Worm (Caenorhabditis elegans) whole organism, late embryonic: ENCODE measurements around the gene clx-1.

ENCODE experiments used
- F13H6.1 ChIP-seq: sonication (generic microtip); optimal IDR thresholded peaks from 2 replicates; lab custom pipeline; 2016; ENCODE audit warnings: missing genetic modification characterization, missing compliant biosample characterization
- T23F11.4 ChIP-seq: fragments of 200-800 bp; sonication (Bioruptor generic); optimal IDR thresholded peaks from 2 replicates; lab custom pipeline; 2018; ENCODE audit warnings: mild to moderate bottlenecking, missing genetic modification characterization, missing compliant biosample characterization
- Y22D7AL.16 ChIP-seq: sonication (generic microtip); optimal IDR thresholded peaks from 2 replicates; lab custom pipeline; 2016; ENCODE audit warnings: missing genetic modification characterization, missing compliant biosample characterization
- ceh-18 ChIP-seq: sonication (generic microtip); optimal IDR thresholded peaks from 2 replicates; lab custom pipeline; 2016; ENCODE audit warnings: missing genetic modification characterization, missing compliant biosample characterization
- ceh-2 ChIP-seq: sonication (generic microtip); optimal IDR thresholded peaks from 2 replicates; lab custom pipeline; 2016; ENCODE audit warnings: missing genotype, missing genetic modification characterization, missing compliant biosample characterization
- ceh-22 ChIP-seq: sonication (generic microtip); optimal IDR thresholded peaks from 2 replicates; lab custom pipeline; 2017; ENCODE audit warnings: missing biosample characterization, missing genetic modification characterization
- ceh-31 ChIP-seq: sonication (generic microtip); optimal IDR thresholded peaks from 2 replicates; lab custom pipeline; 2016; ENCODE audit warnings: missing genetic modification characterization, missing compliant biosample characterization
- ceh-6 ChIP-seq: fragments of 200-800 bp; sonication (Bioruptor generic); optimal IDR thresholded peaks from 2 replicates; lab custom pipeline; 2018; ENCODE audit warnings: mild to moderate bottlenecking, missing genetic modification characterization, missing compliant biosample characterization
- ceh-9 ChIP-seq: sonication (generic microtip); optimal IDR thresholded peaks from 2 replicates; lab custom pipeline; 2016; ENCODE audit warnings: mild to moderate bottlenecking, missing genetic modification characterization, inconsistent platforms, missing compliant biosample characterization
- che-1 ChIP-seq: sonication (generic microtip); optimal IDR thresholded peaks from 2 replicates; lab custom pipeline; 2016; ENCODE audit warnings: mild to moderate bottlenecking, missing genetic modification characterization, missing compliant biosample characterization
- dmd-4 ChIP-seq: sonication (generic microtip); optimal IDR thresholded peaks from 2 replicates; lab custom pipeline; 2016; ENCODE audit warnings: borderline replicate concordance, missing genetic modification characterization, missing compliant biosample characterization
- fax-1 ChIP-seq: sonication (generic microtip); optimal IDR thresholded peaks from 2 replicates; lab custom pipeline; 2016; ENCODE audit warnings: missing genotype, missing genetic modification characterization, missing compliant biosample characterization
- fkh-10 ChIP-seq: fragments of 150-350 bp; optimal IDR thresholded peaks from 2 replicates; lab custom pipeline; 2014; ENCODE audit warnings: missing biosample characterization, missing genetic modification reagents, missing genetic modification characterization
- hlh-13 ChIP-seq: fragments of 200-800 bp; sonication (Bioruptor generic); optimal IDR thresholded peaks from 2 replicates; lab custom pipeline; 2018; ENCODE audit warnings: mild to moderate bottlenecking, missing genetic modification characterization, missing compliant biosample characterization
- hlh-15 ChIP-seq: sonication (generic microtip); optimal IDR thresholded peaks from 2 replicates; lab custom pipeline; 2016; ENCODE audit warnings: missing genetic modification characterization, missing compliant biosample characterization
- hlh-8 ChIP-seq: sonication (generic microtip); optimal IDR thresholded peaks from 2 replicates; lab custom pipeline; 2016; ENCODE audit warnings: missing genotype, missing genetic modification characterization, missing compliant biosample characterization
- madf-2 ChIP-seq: sonication (generic microtip); optimal IDR thresholded peaks from 2 replicates; lab custom pipeline; 2017; ENCODE audit warnings: missing genetic modification characterization, missing compliant biosample characterization
- mec-3 ChIP-seq: sonication (generic microtip); optimal IDR thresholded peaks from 2 replicates; lab custom pipeline; 2016; ENCODE audit warnings: borderline replicate concordance, missing genetic modification characterization, missing compliant biosample characterization
- nfya-1 ChIP-seq: sonication (generic microtip); optimal IDR thresholded peaks from 2 replicates; lab custom pipeline; 2017; ENCODE audit warnings: missing genetic modification characterization, mild to moderate bottlenecking, missing compliant biosample characterization, antibody characterized with exemption, moderate library complexity
- pax-1 ChIP-seq: fragments of 150-350 bp; optimal IDR thresholded peaks from 2 replicates; lab custom pipeline; 2014; ENCODE audit warnings: missing biosample characterization, missing genetic modification characterization
- ref-2 ChIP-seq: sonication (generic microtip); optimal IDR thresholded peaks from 2 replicates; lab custom pipeline; 2016; ENCODE audit warnings: missing genetic modification characterization, missing compliant biosample characterization
- rnt-1 ChIP-seq: sonication (generic microtip); optimal IDR thresholded peaks from 2 replicates; lab custom pipeline; 2016; ENCODE audit warnings: missing genetic modification characterization, missing compliant biosample characterization
- sox-2 ChIP-seq: fragments of 200-800 bp; sonication (Bioruptor generic); IDR thresholded peaks from 2 replicates; pipeline ENCODE4 v1.3.6; 2022; ENCODE audit warnings: missing genetic modification reagents, missing genetic modification characterization, missing compliant biosample characterization
- syd-9 ChIP-seq: sonication (generic microtip); optimal IDR thresholded peaks from 2 replicates; lab custom pipeline; 2016; ENCODE audit warnings: mild to moderate bottlenecking, missing genetic modification characterization, moderate library complexity, missing compliant biosample characterization
- ttx-3 ChIP-seq: sonication (generic microtip); optimal IDR thresholded peaks from 2 replicates; lab custom pipeline; 2016; ENCODE audit warnings: missing genetic modification reagents, missing genetic modification characterization, missing compliant biosample characterization
- unc-3 ChIP-seq, 2 experiments: fragments of 200-800 bp in 1 of 2; sonication (Bioruptor generic) in 1 of 2; sonication (generic microtip) in 1 of 2; conservative IDR thresholded peaks in 1 of 2; optimal IDR thresholded peaks in 1 of 2; 2 replicates each; pipeline versions ENCODE4 v1.3.6 to Lab custom; 2016 to 2022; ENCODE audit warnings: missing compliant biosample characterization in 2 of 2, missing genetic modification characterization in 2 of 2, missing genetic modification reagents in 1 of 2
- unc-42 ChIP-seq: sonication (generic microtip); optimal IDR thresholded peaks from 2 replicates; lab custom pipeline; 2016; ENCODE audit warnings: missing genotype, missing genetic modification characterization, missing compliant biosample characterization
- unc-55 ChIP-seq: sonication (generic microtip); optimal IDR thresholded peaks from 2 replicates; lab custom pipeline; 2017; ENCODE audit warnings: missing biosample characterization, missing genetic modification reagents, missing genetic modification characterization
- ztf-16 ChIP-seq: sonication (generic microtip); optimal IDR thresholded peaks from 2 replicates; lab custom pipeline; 2017; ENCODE audit warnings: missing genetic modification characterization, missing compliant biosample characterization

Gene clx-1

DNA sequence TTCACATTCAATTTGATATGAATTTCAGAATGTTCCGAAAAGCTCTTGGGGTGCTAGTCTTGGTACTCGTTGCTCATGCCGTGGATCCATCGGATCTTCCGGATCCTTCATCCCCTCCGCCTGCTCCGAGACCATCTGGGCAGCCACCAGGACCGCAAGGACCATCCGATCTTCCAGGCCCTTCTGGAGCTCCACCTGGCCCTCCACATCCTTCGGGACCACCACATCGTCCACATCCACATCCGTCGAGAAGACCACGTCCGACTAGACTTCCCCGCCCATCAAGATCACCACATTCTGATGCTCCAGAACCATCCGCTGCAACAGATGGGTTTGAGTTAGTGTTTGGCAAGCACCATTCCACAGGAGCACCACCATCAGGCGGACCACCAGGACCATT, at the start of gene clx-1:
clx-1 (plus strand) TSS at position 30 of the 400 bp plus-strand sequence.
- no peak for TF ChIP-seq ttx-3 (tag; lab: Kevin White, UChicago)
- no peak for TF ChIP-seq fax-1 (tag; lab: Kevin White, UChicago)
- TF ChIP-seq T23F11.4: no peak
- no peak for TF ChIP-seq rnt-1 (tag; lab: Kevin White, UChicago)
- TF ChIP-seq nfya-1 (tag; lab: Kevin White, UChicago): no peak
- TF ChIP-seq pax-1 (tag; lab: Kevin White, UChicago): no peak
- no peak for TF ChIP-seq ceh-6 (GFP tag; lab: Kevin White, UChicago)
- no peak for TF ChIP-seq ceh-9
- TF ChIP-seq ceh-18 (tag; lab: Kevin White, UChicago): no peak
- TF ChIP-seq che-1 (tag; lab: Kevin White, UChicago): no peak
- no peak for TF ChIP-seq hlh-13 (GFP tag; lab: Kevin White, UChicago)
- no peak for TF ChIP-seq ztf-16
- TF ChIP-seq unc-55 (GFP tag; lab: Kevin White, UChicago): no peak

DNA sequence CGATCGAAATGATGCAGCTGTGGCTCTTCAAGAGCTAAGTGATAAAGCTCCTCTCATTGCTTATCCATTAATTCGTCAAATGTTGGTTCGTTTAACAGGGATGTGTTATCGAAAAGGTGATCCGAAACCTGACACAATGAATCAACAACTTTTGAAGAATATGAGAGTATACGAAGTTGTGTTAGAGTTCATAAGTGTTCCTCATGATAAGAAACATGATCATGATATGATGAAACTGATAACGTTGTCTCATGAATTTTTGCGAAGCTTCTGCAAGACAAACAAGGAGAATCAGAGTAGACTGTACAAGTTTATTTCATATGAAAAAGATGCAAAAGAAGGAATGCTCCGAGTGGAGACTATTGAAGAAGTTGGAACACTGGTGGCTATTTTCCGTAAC, 45.1 kb upstream of the clx-1 start:
- no peak for TF ChIP-seq fkh-10 (GFP tag; lab: Kevin White, UChicago)
- no peak for TF ChIP-seq ttx-3 (tag; lab: Kevin White, UChicago)
- TF ChIP-seq hlh-15 (tag; lab: Kevin White, UChicago): no peak
- no peak for TF ChIP-seq nfya-1 (tag; lab: Kevin White, UChicago)
- no peak for TF ChIP-seq mec-3
- no peak for TF ChIP-seq ceh-2 (tag; lab: Kevin White, UChicago)
- TF ChIP-seq unc-55 (GFP tag; lab: Kevin White, UChicago): no peak
- TF ChIP-seq unc-42 (tag; lab: Kevin White, UChicago): no peak
- TF ChIP-seq ceh-18 (tag; lab: Kevin White, UChicago): no peak
- TF ChIP-seq hlh-13 (GFP tag; lab: Kevin White, UChicago): no peak
- no peak for TF ChIP-seq fax-1 (tag; lab: Kevin White, UChicago)
- TF ChIP-seq, all 69 proteins: peak for 0

ce11 chrIV:7692451-7692850, 42.0 kb upstream of the clx-1 start:
- TF ChIP-seq sox-2: no peak
- TF ChIP-seq pax-1 (tag; lab: Kevin White, UChicago): no peak
- no peak for TF ChIP-seq madf-2 (tag; lab: Kevin White, UChicago)

- TF ChIP-seq F13H6.1 (tag; lab: Kevin White, UChicago) (no peak), unc-42 (tag; lab: Kevin White, UChicago) (no peak), unc-3 (GFP tag; conservative IDR thresholded peaks at IDR 0.05; lab: Robert Waterston, UW) (no peak), unc-3 (tag; optimal IDR thresholded peaks at IDR 0.05; lab: Kevin White, UChicago) (no peak), Y22D7AL.16 (tag; lab: Kevin White, UChicago) (no peak), ceh-31 (tag; lab: Kevin White, UChicago) (no peak), nfya-1 (tag; lab: Kevin White, UChicago) (no peak)
These were observed 36.1 kb upstream of the clx-1 start, which contains the start of gene flp-13 for ce11 chrIV:7698320-7698719. Gene flp-13, minus strand, starts transcription at chrIV:7698420.

DNA sequence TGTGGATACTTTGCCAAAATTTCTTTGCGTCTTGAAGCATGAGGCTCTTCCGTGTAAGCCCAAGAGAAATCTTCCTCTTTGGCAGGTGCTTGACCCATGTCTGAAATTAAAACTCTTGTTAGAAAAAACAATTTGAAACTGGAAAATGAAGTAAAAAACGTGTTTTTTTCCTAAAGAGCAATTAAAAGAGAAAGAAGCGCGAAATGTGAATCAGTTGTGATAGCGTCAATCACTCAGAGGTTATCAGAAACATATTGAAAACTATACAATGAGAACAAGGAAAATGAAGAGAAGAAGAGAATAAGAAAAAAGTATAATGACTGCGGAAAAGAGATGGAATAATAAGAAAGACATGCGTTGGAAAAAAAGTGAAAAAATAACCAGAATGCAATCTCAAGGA, 27.6 kb upstream of the clx-1 start, which contains the start of gene F33D4.4:
F33D4.4 (minus strand) TSS at position 101 of the 400 bp plus-strand sequence.
- TF ChIP-seq pax-1 (tag; lab: Kevin White, UChicago): no peak
- no peak for TF ChIP-seq ceh-31 (tag; lab: Kevin White, UChicago)
- no peak for TF ChIP-seq ref-2
- TF ChIP-seq ceh-22: no peak
- TF ChIP-seq dmd-4 (tag; lab: Kevin White, UChicago): no peak
- TF ChIP-seq hlh-8 (tag; lab: Kevin White, UChicago): no peak
- no peak for TF ChIP-seq nfya-1 (tag; lab: Kevin White, UChicago)
- TF ChIP-seq syd-9 (tag; lab: Kevin White, UChicago): no peak

DNA sequence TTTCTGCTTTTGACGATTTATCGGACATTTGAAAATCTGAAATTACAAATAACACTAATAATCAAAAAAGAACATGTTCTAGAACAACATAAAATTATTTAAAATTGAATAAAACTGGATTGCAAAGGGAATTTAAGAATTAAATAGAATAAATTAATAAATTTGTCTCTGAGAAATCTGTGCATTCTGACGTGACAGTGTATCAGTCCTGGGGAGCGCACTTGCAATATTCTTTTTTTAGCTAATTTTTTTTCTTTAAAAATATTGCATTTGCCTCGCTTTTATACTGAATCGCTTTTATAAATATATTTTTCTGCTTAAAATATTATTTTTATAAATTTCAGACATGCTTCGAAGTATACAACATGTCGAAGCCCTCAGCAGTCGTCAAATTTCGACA, 24.7 kb upstream of the clx-1 start, which contains the start of the genes mrpl-1, emc-6 and mrps-24:
mrpl-1 (minus strand) TSS at position 1 of the 400 bp plus-strand sequence.
emc-6 (minus strand) TSS at position 36 of the 400 bp plus-strand sequence.
mrps-24 (plus strand) TSS at position 345 of the 400 bp plus-strand sequence.
- TF ChIP-seq unc-42 (tag; lab: Kevin White, UChicago): peak; percentile 78
- no peak for TF ChIP-seq hlh-15 (tag; lab: Kevin White, UChicago)
- no peak for TF ChIP-seq Y22D7AL.16 (tag; lab: Kevin White, UChicago)
- TF ChIP-seq unc-55 (GFP tag; lab: Kevin White, UChicago): no peak
- peak; percentile 24 for TF ChIP-seq nfya-1 (tag; lab: Kevin White, UChicago)
- TF ChIP-seq, all 69 proteins: peak for 2
